Fruit fly (Drosophila melanogaster) whole organism, embryonic: ENCODE measurements around the gene CG11426.

ENCODE experiments used
- Awh ChIP-seq: fragments of 200-800 bp; sonication (Bioruptor generic); IDR thresholded peaks from 2 replicates; pipeline ENCODE4, ENCODE4 v1.3.6; 2022; ENCODE audit warnings: missing biosample characterization, missing genetic modification characterization
- C15 ChIP-seq: fragments of 200-800 bp; sonication (Bioruptor generic); IDR thresholded peaks from 3 replicates; pipeline ENCODE4 v1.3.6; 2022; ENCODE audit warnings: missing biosample characterization, missing genetic modification characterization
- CG11695 ChIP-seq: fragments of 200-800 bp; sonication (Bioruptor generic); IDR thresholded peaks from 3 replicates; pipeline ENCODE4 v1.3.6; 2022; ENCODE audit warnings: missing biosample characterization, missing genetic modification characterization
- CG12744 ChIP-seq: fragments of 200-800 bp; sonication (Bioruptor generic); optimal IDR thresholded peaks from 2 replicates; lab custom pipeline; 2016; ENCODE audit warnings: missing biosample characterization, missing genetic modification characterization
- CG13123 ChIP-seq: fragments of 200-800 bp; sonication (Bioruptor generic); optimal IDR thresholded peaks from 2 replicates; lab custom pipeline; 2016; ENCODE audit warnings: missing biosample characterization, missing genetic modification characterization
- CG13424 ChIP-seq: fragments of 200-800 bp; sonication (Bioruptor generic); optimal IDR thresholded peaks from 2 replicates; lab custom pipeline; 2019; ENCODE audit warnings: missing biosample characterization, mild to moderate bottlenecking, missing genetic modification characterization, moderate library complexity
- CG13775 ChIP-seq: fragments of 200-800 bp; sonication (Bioruptor generic); optimal IDR thresholded peaks from 3 replicates; lab custom pipeline; 2017; ENCODE audit warnings: missing biosample characterization, mild to moderate bottlenecking, missing genetic modification characterization
- CG14014 ChIP-seq: fragments of 200-800 bp; sonication (Bioruptor generic); IDR thresholded peaks from 2 replicates; pipeline ENCODE4 v1.3.6; 2022; ENCODE audit warnings: missing biosample characterization, missing genetic modification characterization
- CG14667 ChIP-seq: fragments of 200-800 bp; sonication (Bioruptor generic); IDR thresholded peaks from 2 replicates; pipeline ENCODE4 v1.3.6; 2022; ENCODE audit warnings: missing biosample characterization, missing genetic modification characterization
- CG16779 ChIP-seq: fragments of 200-800 bp; sonication (Bioruptor generic); IDR thresholded peaks from 2 replicates; pipeline ENCODE4 v1.3.6; 2022; ENCODE audit warnings: missing biosample characterization, missing genetic modification characterization
- CG18599 ChIP-seq: fragments of 200-800 bp; sonication (Bioruptor generic); optimal IDR thresholded peaks from 3 replicates; lab custom pipeline; 2017; ENCODE audit warnings: missing biosample characterization, missing genetic modification characterization, mild to moderate bottlenecking, moderate library complexity, missing genetic modification reagents
- CG18619 ChIP-seq: fragments of 200-800 bp; sonication (Bioruptor generic); optimal IDR thresholded peaks from 3 replicates; lab custom pipeline; 2017; ENCODE audit warnings: missing biosample characterization, mild to moderate bottlenecking, missing genetic modification characterization
- CG2875 ChIP-seq: fragments of 200-800 bp; sonication (Bioruptor generic); optimal IDR thresholded peaks from 2 replicates; lab custom pipeline; 2017; ENCODE audit warnings: missing biosample characterization, mild to moderate bottlenecking, missing genetic modification characterization, missing genetic modification reagents
- CG33213 ChIP-seq: fragments of 200-800 bp; sonication (Bioruptor generic); optimal IDR thresholded peaks from 3 replicates; lab custom pipeline; 2016; ENCODE audit warnings: missing biosample characterization, missing genetic modification characterization
- CG34224 ChIP-seq: fragments of 200-800 bp; sonication (Bioruptor generic); IDR thresholded peaks from 3 replicates; pipeline ENCODE4 v1.3.6; 2022; ENCODE audit warnings: missing biosample characterization, missing genetic modification characterization; ENCODE audit not compliant: partially characterized antibody
- CG42726 ChIP-seq: fragments of 200-800 bp; sonication (Bioruptor generic); IDR thresholded peaks from 2 replicates; pipeline ENCODE4 v1.3.6; 2022; ENCODE audit warnings: missing biosample characterization, missing genetic modification characterization; ENCODE audit not compliant: partially characterized antibody
- CG4424 ChIP-seq: fragments of 200-800 bp; sonication (Bioruptor generic); optimal IDR thresholded peaks from 3 replicates; lab custom pipeline; 2016; ENCODE audit warnings: missing biosample characterization, missing genetic modification characterization
- CG4730 ChIP-seq: fragments of 200-800 bp; sonication (Bioruptor generic); IDR thresholded peaks from 2 replicates; pipeline ENCODE4 v1.3.6; 2022; ENCODE audit warnings: missing biosample characterization, missing genetic modification characterization
- CG7786 ChIP-seq: fragments of 200-800 bp; sonication (Bioruptor generic); optimal IDR thresholded peaks from 2 replicates; lab custom pipeline; 2016; ENCODE audit warnings: missing biosample characterization, missing genetic modification characterization
- CG8765 ChIP-seq: fragments of 200-800 bp; sonication (Bioruptor generic); IDR thresholded peaks from 2 replicates; pipeline ENCODE4 v1.3.6; 2022; ENCODE audit warnings: missing biosample characterization, missing genetic modification characterization
- CG9817 ChIP-seq: fragments of 200-800 bp; sonication (Bioruptor generic); optimal IDR thresholded peaks from 2 replicates; lab custom pipeline; 2018; ENCODE audit warnings: missing biosample characterization, mild to moderate bottlenecking, missing genetic modification characterization, moderate library complexity
- CrebB ChIP-seq: fragments of 200-800 bp; sonication (Bioruptor generic); optimal IDR thresholded peaks from 3 replicates; lab custom pipeline; 2018; ENCODE audit warnings: missing biosample characterization, mild to moderate bottlenecking, missing genetic modification characterization
- Doc3 ChIP-seq: fragments of 200-800 bp; sonication (Bioruptor generic); IDR thresholded peaks from 3 replicates; pipeline ENCODE4 v1.3.6; 2022; ENCODE audit warnings: missing biosample characterization, missing genetic modification characterization; ENCODE audit not compliant: partially characterized antibody
- ERR ChIP-seq: fragments of 200-800 bp; sonication (Bioruptor generic); optimal IDR thresholded peaks from 2 replicates; lab custom pipeline; 2016; ENCODE audit warnings: missing biosample characterization, missing genetic modification characterization
- Hey ChIP-seq: fragments of 200-800 bp; sonication (Bioruptor generic); optimal IDR thresholded peaks from 3 replicates; lab custom pipeline; 2018; ENCODE audit warnings: missing biosample characterization, mild to moderate bottlenecking, missing genetic modification characterization
- Lhr ChIP-seq: fragments of 200-800 bp; sonication (Bioruptor generic); optimal IDR thresholded peaks from 3 replicates; lab custom pipeline; 2017; ENCODE audit warnings: mild to moderate bottlenecking, missing biosample characterization, missing genetic modification reagents, missing genetic modification characterization
- Optix ChIP-seq: fragments of 200-800 bp; sonication (Bioruptor generic); IDR thresholded peaks from 3 replicates; pipeline ENCODE4 v1.3.6; 2022; ENCODE audit warnings: missing biosample characterization, missing genetic modification characterization
- Spps ChIP-seq: fragments of 200-800 bp; sonication (Bioruptor generic); optimal IDR thresholded peaks from 2 replicates; lab custom pipeline; 2018; ENCODE audit warnings: missing biosample characterization, mild to moderate bottlenecking, missing genetic modification characterization
- Trl ChIP-seq, 3 experiments: fragments of >200 bp in 2 of 3; fragments of 200-800 bp in 1 of 3; sonication (Bioruptor generic) in 1 of 3; optimal IDR thresholded peaks; 2 replicates in 1 of 3; 3 replicates in 2 of 3; lab custom pipeline; 2016 to 2017; ENCODE audit warnings: missing biosample characterization in 1 of 3, missing genetic modification characterization in 1 of 3
- ac ChIP-seq: fragments of 200-800 bp; sonication (Bioruptor generic); optimal IDR thresholded peaks from 3 replicates; lab custom pipeline; 2017; ENCODE audit warnings: missing biosample characterization, mild to moderate bottlenecking, missing genetic modification characterization
- ase ChIP-seq: fragments of 200-800 bp; sonication (Bioruptor generic); IDR thresholded peaks from 3 replicates; pipeline ENCODE4 v1.3.6; 2022; ENCODE audit warnings: missing biosample characterization, missing genetic modification characterization
- crol ChIP-seq: fragments of 200-800 bp; sonication (Bioruptor generic); IDR thresholded peaks from 2 replicates; pipeline ENCODE4 v1.3.6; 2022; ENCODE audit warnings: missing biosample characterization, missing genetic modification characterization
- eyg ChIP-seq: fragments of 200-800 bp; sonication (Bioruptor generic); optimal IDR thresholded peaks from 3 replicates; lab custom pipeline; 2016; ENCODE audit warnings: missing biosample characterization, missing genetic modification characterization
- gce ChIP-seq: fragments of 200-800 bp; sonication (Bioruptor generic); IDR thresholded peaks from 3 replicates; pipeline ENCODE4 v1.3.6; 2022; ENCODE audit warnings: missing biosample characterization, missing genetic modification characterization
- gem ChIP-seq: fragments of 200-800 bp; sonication (Bioruptor generic); optimal IDR thresholded peaks from 2 replicates; lab custom pipeline; 2019; ENCODE audit warnings: missing biosample characterization, mild to moderate bottlenecking, missing genetic modification characterization, moderate library complexity
- h ChIP-seq: fragments of >200 bp; optimal IDR thresholded peaks from 2 replicates; lab custom pipeline; 2017
- ken ChIP-seq: fragments of 200-800 bp; sonication (Bioruptor generic); IDR thresholded peaks from 3 replicates; pipeline ENCODE4 v1.3.6; 2022; ENCODE audit warnings: missing biosample characterization, missing genetic modification characterization
- kni ChIP-seq: fragments of 200-800 bp; sonication (Bioruptor generic); optimal IDR thresholded peaks from 3 replicates; lab custom pipeline; 2017; ENCODE audit warnings: mild to moderate bottlenecking, missing biosample characterization, missing genetic modification reagents, missing genetic modification characterization
- lola ChIP-seq, 3 experiments: fragments of >200 bp in 2 of 3; fragments of 200-800 bp in 1 of 3; sonication (Bioruptor generic) in 1 of 3; optimal IDR thresholded peaks; 2 replicates each; lab custom pipeline; 2017 to 2019; ENCODE audit warnings: missing biosample characterization in 3 of 3, missing genetic modification characterization in 3 of 3, mild to moderate bottlenecking in 1 of 3, moderate library complexity in 1 of 3
- nom ChIP-seq: fragments of 200-800 bp; sonication (Bioruptor generic); optimal IDR thresholded peaks from 2 replicates; lab custom pipeline; 2017; ENCODE audit warnings: missing biosample characterization, missing genetic modification characterization, mild to moderate bottlenecking, moderate library complexity, missing genetic modification reagents
- p53 ChIP-seq: fragments of 200-800 bp; sonication (Bioruptor generic); optimal IDR thresholded peaks from 2 replicates; lab custom pipeline; 2016; ENCODE audit warnings: missing biosample characterization, missing genetic modification characterization
- pan ChIP-seq, 4 experiments: fragments of >200 bp in 3 of 4; fragments of 200-800 bp in 1 of 4; sonication (Bioruptor generic) in 1 of 4; optimal IDR thresholded peaks in 3 of 4; IDR thresholded peaks in 1 of 4; 2 replicates each; pipeline versions ENCODE4 v1.3.6 to Lab custom; 2017 to 2022; ENCODE audit warnings: missing biosample characterization in 2 of 4, missing genetic modification characterization in 2 of 4, mixed read lengths in 1 of 4
- phol ChIP-seq: fragments of 200-800 bp; sonication (Bioruptor generic); optimal IDR thresholded peaks from 3 replicates; lab custom pipeline; 2018; ENCODE audit warnings: missing biosample characterization, mild to moderate bottlenecking, missing genetic modification characterization, moderate library complexity
- sens ChIP-seq: fragments of 200-800 bp; sonication (Bioruptor generic); peaks from one replicate; lab custom pipeline; 2016; ENCODE audit warnings: missing biosample characterization, missing genetic modification characterization
- sob ChIP-seq: fragments of 200-800 bp; sonication (Bioruptor generic); IDR thresholded peaks from 2 replicates; pipeline ENCODE4 v1.3.6; 2022; ENCODE audit warnings: missing biosample characterization, missing genetic modification characterization
- sug ChIP-seq: fragments of 200-800 bp; optimal IDR thresholded peaks from 2 replicates; lab custom pipeline; 2019; ENCODE audit warnings: missing biosample characterization, mild to moderate bottlenecking, missing genetic modification characterization, moderate library complexity
- trem ChIP-seq: fragments of 200-800 bp; optimal IDR thresholded peaks from 3 replicates; lab custom pipeline; 2019; ENCODE audit warnings: missing biosample characterization, mild to moderate bottlenecking, missing genetic modification characterization, moderate library complexity
- twi ChIP-seq: fragments of 200-800 bp; optimal IDR thresholded peaks from 2 replicates; lab custom pipeline; 2019; ENCODE audit warnings: missing biosample characterization, mild to moderate bottlenecking, missing genetic modification characterization, moderate library complexity
- wek ChIP-seq: fragments of 200-800 bp; sonication (Bioruptor generic); optimal IDR thresholded peaks from 3 replicates; lab custom pipeline; 2018; ENCODE audit warnings: missing biosample characterization, mild to moderate bottlenecking, missing genetic modification characterization, moderate library complexity

CG11426 gene

dm6 chr3L:22471586-22472291 lies 1.4 kb downstream of the CG11426 start (continued):
- TF ChIP-seq CG42726 = no peak
- TF ChIP-seq CG7786 (GFP tag; lab: Kevin White, UChicago) = no peak
- no peak for TF ChIP-seq Doc3
- no peak for TF ChIP-seq ac
- TF ChIP-seq crol (GFP tag; lab: Robert Waterston, UW) = no peak
- no peak for TF ChIP-seq Awh
- no peak for TF ChIP-seq trem (tag; lab: Kevin White, UChicago)
- TF ChIP-seq Spps (tag; lab: Kevin White, UChicago) = no peak
- TF ChIP-seq kni (GFP tag; lab: Kevin White, UChicago) = no peak
- TF ChIP-seq pan (optimal IDR thresholded peaks at IDR 0.05; lab: Kevin White, UChicago) = no peak
- peak in 1 of 2 experiments; percentile 46 for TF ChIP-seq pan (GFP tag; optimal IDR thresholded peaks at IDR 0.05 in 1 of 2, IDR thresholded peaks at IDR 0.05 in 1 of 2)
- no peak for TF ChIP-seq Optix (GFP tag; lab: Robert Waterston, UW)
- peak; percentile 59; the same call in 1 of the 3 replicates for TF ChIP-seq CG11695 (GFP tag; lab: Robert Waterston, UW)
- no peak for TF ChIP-seq ERR (GFP tag; lab: Kevin White, UChicago)
- TF ChIP-seq wek (GFP tag; lab: Kevin White, UChicago) = no peak
- TF ChIP-seq CG33213 (GFP tag; lab: Kevin White, UChicago) = no peak
- TF ChIP-seq CG13123 (GFP tag; lab: Kevin White, UChicago) = no peak
- TF ChIP-seq nom (GFP tag; lab: Kevin White, UChicago) = no peak
- no peak for TF ChIP-seq eyg (GFP tag; lab: Kevin White, UChicago)
- no peak for TF ChIP-seq C15 (GFP tag; lab: Robert Waterston, UW)
- TF ChIP-seq sug (tag; lab: Kevin White, UChicago) = peak; percentile 92
- no peak for TF ChIP-seq ken
- no peak for TF ChIP-seq CG2875 (GFP tag; lab: Kevin White, UChicago)
- TF ChIP-seq CG18619 (GFP tag; lab: Kevin White, UChicago) = peak; percentile 67
- TF ChIP-seq Hey (tag; lab: Kevin White, UChicago) = no peak
- TF ChIP-seq h (lab: Kevin White, UChicago) = no peak
- TF ChIP-seq CG16779 (GFP tag; lab: Robert Waterston, UW) = no peak
- TF ChIP-seq CG34224 (GFP tag; lab: Robert Waterston, UW) = no peak
- TF ChIP-seq CG4424 (GFP tag; lab: Kevin White, UChicago) = no peak
- TF ChIP-seq sob (GFP tag; lab: Robert Waterston, UW) = peak; percentile 73
- 0 out of 2 replicates have a peak, but pooled peaks have one; percentile 30 for TF ChIP-seq CG14014 (GFP tag; lab: Robert Waterston, UW)
- TF ChIP-seq CG18599 (GFP tag; lab: Kevin White, UChicago) = peak; percentile 82
- peak; percentile 82 for TF ChIP-seq gem
- no peak for TF ChIP-seq ase (GFP tag; lab: Robert Waterston, UW)
- TF ChIP-seq CG13775 = peak; percentile 33
- TF ChIP-seq CG4730 (GFP tag; lab: Robert Waterston, UW) = peak; percentile 29; the same call in 1 of the 2 replicates
- TF ChIP-seq sens = no peak
- TF ChIP-seq Trl (optimal IDR thresholded peaks at IDR 0.05; lab: Kevin White, UChicago) = peak; percentile 26 to 58
- TF ChIP-seq Trl (GFP tag; optimal IDR thresholded peaks at IDR 0.05; lab: Kevin White, UChicago) = no peak
- TF ChIP-seq twi (tag; lab: Kevin White, UChicago) = no peak
- TF ChIP-seq gce (GFP tag; lab: Robert Waterston, UW) = no peak
- TF ChIP-seq Lhr (GFP tag; lab: Kevin White, UChicago) = no peak
- TF ChIP-seq CG13424 = peak; percentile 69
- peak; percentile 37 for TF ChIP-seq phol (tag; lab: Kevin White, UChicago)
- TF ChIP-seq lola (GFP tag; optimal IDR thresholded peaks at IDR 0.05; lab: Kevin White, UChicago) = no peak
- peak; percentile 60 for TF ChIP-seq CG9817 (tag; lab: Kevin White, UChicago)
- TF ChIP-seq p53 (GFP tag; lab: Kevin White, UChicago) = no peak
- no peak for TF ChIP-seq CrebB
- no peak for TF ChIP-seq CG14667
- no peak for TF ChIP-seq CG12744
- TF ChIP-seq CG8765 (GFP tag; lab: Robert Waterston, UW) = no peak
